Worm (Caenorhabditis elegans) whole organism, early embryonic: ENCODE results near the gene F23B12.1.

Experiments
- ama-1 ChIP-seq: fragments of 150-350 bp; optimal IDR thresholded peaks from 2 replicates; lab custom pipeline; 2014
- ceh-13 ChIP-seq: fragments of 200-800 bp; sonication (Bioruptor generic); optimal IDR thresholded peaks from 2 replicates; lab custom pipeline; 2018; ENCODE audit warnings: mild to moderate bottlenecking, missing genetic modification characterization, missing compliant biosample characterization
- ceh-36 ChIP-seq: sonication (generic microtip); optimal IDR thresholded peaks from 2 replicates; lab custom pipeline; 2016; ENCODE audit warnings: missing genetic modification characterization, inconsistent platforms, missing compliant biosample characterization
- flt-1 ChIP-seq: fragments of 200-800 bp; sonication (Bioruptor generic); IDR thresholded peaks from 2 replicates; pipeline ENCODE4 v1.3.6; 2022; ENCODE audit warnings: missing genetic modification characterization, missing compliant biosample characterization
- hmbx-1 ChIP-seq: sonication (generic microtip); optimal IDR thresholded peaks from 2 replicates; lab custom pipeline; 2016; ENCODE audit warnings: mild to moderate bottlenecking, missing genetic modification characterization, missing compliant biosample characterization
- hmg-4 ChIP-seq: fragments of 200-800 bp; sonication (Bioruptor generic); optimal IDR thresholded peaks from 2 replicates; lab custom pipeline; 2018; ENCODE audit warnings: mild to moderate bottlenecking, missing genetic modification characterization, missing compliant biosample characterization
- hnd-1 ChIP-seq: sonication (generic microtip); optimal IDR thresholded peaks from 2 replicates; lab custom pipeline; 2016; ENCODE audit warnings: missing genetic modification characterization, missing compliant biosample characterization
- pes-1 ChIP-seq: fragments of 200-800 bp; sonication (Bioruptor generic); IDR thresholded peaks from 2 replicates; pipeline ENCODE4 v1.3.6; 2022; ENCODE audit warnings: missing genetic modification reagents, missing genetic modification characterization, missing compliant biosample characterization
- sea-1 ChIP-seq: fragments of 200-800 bp; sonication (Bioruptor generic); conservative IDR thresholded peaks from 2 replicates; pipeline ENCODE4 v1.3.6; 2022; ENCODE audit warnings: missing genetic modification characterization, missing compliant biosample characterization
- tbx-11 ChIP-seq: fragments of 200-800 bp; sonication (Bioruptor generic); IDR thresholded peaks from 2 replicates; pipeline ENCODE4 v1.3.6; 2022; ENCODE audit warnings: missing genetic modification characterization, missing compliant biosample characterization
- tbx-37 ChIP-seq: fragments of 200-800 bp; sonication (Bioruptor generic); conservative IDR thresholded peaks from 2 replicates; pipeline ENCODE4 v1.3.6; 2022; ENCODE audit warnings: missing genetic modification reagents, missing genetic modification characterization, missing compliant biosample characterization

DNA sequence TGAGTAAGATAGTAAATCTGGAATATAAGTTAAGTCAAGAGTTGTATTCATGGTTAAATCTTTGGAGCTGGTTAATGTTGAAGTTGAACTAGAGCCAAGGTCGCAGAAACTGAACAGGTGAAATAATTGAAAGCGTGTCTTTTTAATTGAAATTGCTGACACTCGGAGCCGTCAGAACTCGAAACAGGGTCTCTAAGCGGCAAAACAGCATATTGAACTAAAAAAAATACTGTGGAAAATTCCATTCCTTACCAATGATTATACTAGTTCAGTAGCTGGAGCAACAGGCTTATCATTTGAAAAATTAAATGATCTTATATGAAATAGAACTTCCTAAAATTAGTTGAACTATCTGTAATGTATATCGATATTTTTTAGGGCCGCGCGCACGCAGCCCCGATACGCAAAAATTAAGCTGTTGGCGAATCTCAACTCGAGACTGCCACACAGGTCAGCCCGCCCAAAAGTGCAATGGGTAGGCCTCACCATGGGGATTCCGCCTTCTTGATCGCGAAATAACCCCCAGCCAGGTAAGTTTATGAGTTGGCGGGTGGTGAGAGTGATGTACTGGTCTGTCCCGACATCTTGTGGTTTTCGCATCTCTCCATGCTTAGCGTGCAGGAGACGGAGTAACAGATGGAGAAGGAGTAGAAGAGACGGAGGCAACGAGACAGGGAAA is 39.4 kb downstream of the F23B12.1 start, which contains the start of gene srz-97:
- TF ChIP-seq hmbx-1 (no peak), ama-1 (lab: Kevin White, UChicago) (no peak), flt-1 (GFP tag; lab: Robert Waterston, UW) (no peak), sea-1 (GFP tag; lab: Robert Waterston, UW) (no peak), hnd-1 (no peak), pes-1 (GFP tag; lab: Robert Waterston, UW) (no peak), tbx-11 (no peak), ceh-36 (no peak), hmg-4 (GFP tag; lab: Kevin White, UChicago) (no peak), ceh-13 (no peak), tbx-37 (GFP tag; lab: Robert Waterston, UW) (no peak)
